Fruit fly (Drosophila melanogaster): ENCODE measurements around the gene CG11756.

The CG11756 gene

dm6 chrX:11379139-11379538 lies 31.2 kb downstream of the CG11756 start (continued):
- TF ChIP-seq CG7271 (tag; optimal IDR thresholded peaks at IDR 0.05) (no peak), CG6175 (GFP tag; IDR thresholded peaks at IDR 0.05) (no peak), nerfin-1 (tag; optimal IDR thresholded peaks at IDR 0.05) (no peak), mam (GFP tag; optimal IDR thresholded peaks at IDR 0.05) (peak; percentile 50), CG31441 (GFP tag; IDR thresholded peaks at IDR 0.05) (peak; percentile 27; the same call in 1 of the 2 replicates), HHEX (GFP tag; optimal IDR thresholded peaks at IDR 0.05) (peak; percentile 29), ssp (GFP tag; IDR thresholded peaks at IDR 0.05) (no peak), wdn (GFP tag; IDR thresholded peaks at IDR 0.05) (0 out of 2 replicates have a peak, but pooled peaks have one; percentile 10), mld (GFP tag; IDR thresholded peaks at IDR 0.05; ENCODE audit: partially characterized antibody) (no peak), sd (tag; optimal IDR thresholded peaks at IDR 0.05) (no peak), CG2129 (GFP tag; IDR thresholded peaks at IDR 0.05; ENCODE audit: partially characterized antibody) (no peak), CG18476 (GFP tag; optimal IDR thresholded peaks at IDR 0.05) (no peak), sima (GFP tag; optimal IDR thresholded peaks at IDR 0.05) (no peak), CG18262 (tag; optimal IDR thresholded peaks at IDR 0.05) (peak; percentile 42), Drgx (GFP tag; IDR thresholded peaks at IDR 0.05) (peak; percentile 23; the same call in 1 of the 2 replicates), CG5245 (GFP tag; optimal IDR thresholded peaks at IDR 0.05) (no peak), CG1792 (GFP tag; optimal IDR thresholded peaks at IDR 0.05) (no peak), slbo (GFP tag; IDR thresholded peaks at IDR 0.05) (peak; percentile 65), CG3281 (GFP tag; optimal IDR thresholded peaks at IDR 0.05) (peak; percentile 63), stwl (tag; optimal IDR thresholded peaks at IDR 0.05) (no peak), CG4820 (GFP tag; optimal IDR thresholded peaks at IDR 0.05) (no peak), CG10321 (GFP tag; IDR thresholded peaks at IDR 0.05) (peak; percentile 33; the same call in 1 of the 2 replicates), CG17328 (GFP tag; IDR thresholded peaks at IDR 0.05) (peak; percentile 34; the same call in 1 of the 2 replicates), eyg (GFP tag; optimal IDR thresholded peaks at IDR 0.05) (no peak), al (GFP tag; IDR thresholded peaks at IDR 0.05) (peak; percentile 27; the same call in 1 of the 2 replicates), ci (GFP tag; IDR thresholded peaks at IDR 0.05) (peak; percentile 73), E2f2 (GFP tag; IDR thresholded peaks at IDR 0.05) (no peak), CG15073 (GFP tag; optimal IDR thresholded peaks at IDR 0.05) (no peak), CHES-1-like (GFP tag; optimal IDR thresholded peaks at IDR 0.05) (no peak), CG7372 (GFP tag; IDR thresholded peaks at IDR 0.05) (peak; percentile 46; the same call in 1 of the 2 replicates), CG4730 (GFP tag; IDR thresholded peaks at IDR 0.05) (no peak), sisA (GFP tag; IDR thresholded peaks at IDR 0.05) (peak; percentile 32; the same call in 1 of the 2 replicates), CG17802 (tag; optimal IDR thresholded peaks at IDR 0.05) (no peak), oc (tag; optimal IDR thresholded peaks at IDR 0.05) (no peak), Six4 (GFP tag; optimal IDR thresholded peaks at IDR 0.05) (no peak), CG8359 (GFP tag; optimal IDR thresholded peaks at IDR 0.05; ENCODE audit: borderline replicate concordance) (no peak), pan (optimal IDR thresholded peaks at IDR 0.05) (no peak), pan (GFP tag; optimal IDR thresholded peaks at IDR 0.05 in 1 of 2, IDR thresholded peaks at IDR 0.05 in 1 of 2) (peak in 1 of 2 experiments; percentile 58), lola (GFP tag; optimal IDR thresholded peaks at IDR 0.05) (no peak), gro (GFP tag; optimal IDR thresholded peaks at IDR 0.05) (peak; percentile 2), pfk (GFP tag; optimal IDR thresholded peaks at IDR 0.05) (no peak), nerfin-2 (GFP tag; IDR thresholded peaks at IDR 0.05; ENCODE audit: partially characterized antibody) (no peak), insv (GFP tag; optimal IDR thresholded peaks at IDR 0.05) (no peak), Hmx (GFP tag; optimal IDR thresholded peaks at IDR 0.05) (no peak), Adf1 (GFP tag; IDR thresholded peaks at IDR 0.05) (no peak), Lhr (GFP tag; optimal IDR thresholded peaks at IDR 0.05) (no peak), crc (GFP tag; optimal IDR thresholded peaks at IDR 0.05) (no peak), tll (GFP tag; optimal IDR thresholded peaks at IDR 0.05) (no peak), CG30403 (GFP tag; optimal IDR thresholded peaks at IDR 0.05) (no peak), ttk (GFP tag; IDR thresholded peaks at IDR 0.05) (peak; percentile 52; the same call in 1 of the 2 replicates), CG5180 (GFP tag; optimal IDR thresholded peaks at IDR 0.05) (no peak)
